Worm (Caenorhabditis elegans): ENCODE results near the gene Y48E1B.3.

DNA sequence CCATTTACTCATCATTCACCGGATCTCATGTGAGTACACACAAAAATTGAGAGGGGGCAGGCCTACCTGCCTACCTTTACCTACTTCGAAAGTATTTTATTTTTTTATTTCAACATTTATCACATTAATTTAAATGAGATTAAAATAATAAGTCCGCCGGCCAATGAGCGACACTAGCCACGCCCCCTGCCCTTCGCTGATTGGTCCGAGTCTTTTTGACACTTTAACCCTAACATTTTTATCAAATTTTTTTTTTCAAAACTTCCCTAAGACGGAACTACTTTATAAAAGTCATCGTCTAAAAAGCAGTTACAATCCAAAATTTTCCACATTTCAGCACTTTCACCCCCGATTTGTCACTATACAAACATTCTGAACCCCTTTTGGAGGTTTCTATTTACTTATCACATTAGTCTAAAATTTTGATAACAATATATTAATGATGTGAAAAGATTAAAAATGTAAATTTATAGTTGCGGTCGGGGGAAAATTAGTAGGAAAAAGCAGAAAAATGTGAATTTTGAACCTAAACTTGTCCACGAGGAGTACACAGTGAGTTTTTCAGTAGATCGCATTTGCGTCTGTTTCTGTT lies 61.7 kb downstream of the Y48E1B.3 start:
- TF ChIP-seq sox-4 (tag; optimal IDR thresholded peaks at IDR 0.05) (no peak), dmd-4 (tag; optimal IDR thresholded peaks at IDR 0.05; ENCODE audit: borderline replicate concordance) (no peak), elt-2 (tag; optimal IDR thresholded peaks at IDR 0.05) (no peak), pag-3 (tag; optimal IDR thresholded peaks at IDR 0.05; ENCODE audit: borderline replicate concordance) (no peak), pqm-1 (tag; optimal IDR thresholded peaks at IDR 0.05) (no peak), npax-4 (tag; optimal IDR thresholded peaks at IDR 0.05) (no peak), hlh-6 (tag; optimal IDR thresholded peaks at IDR 0.05) (no peak), rnt-1 (tag; optimal IDR thresholded peaks at IDR 0.05) (no peak), pha-4 (tag; optimal IDR thresholded peaks at IDR 0.05) (no peak), fkh-10 (GFP tag; optimal IDR thresholded peaks at IDR 0.05) (no peak), T23F11.4 (GFP tag; optimal IDR thresholded peaks at IDR 0.05) (no peak), ama-1 (optimal IDR thresholded peaks at IDR 0.05) (no peak)
